Worm (Caenorhabditis elegans) whole organism, young adult: ENCODE results near the gene srh-235.

ENCODE experiments used
- B0019.2 ChIP-seq: fragments of 200-800 bp; sonication (Bioruptor generic); conservative IDR thresholded peaks from 2 replicates; pipeline ENCODE4 v1.3.6; 2022; ENCODE audit warnings: missing genetic modification reagents, missing genetic modification characterization, missing compliant biosample characterization
- B0035.1 ChIP-seq: sonication (generic microtip); optimal IDR thresholded peaks from 2 replicates; lab custom pipeline; 2016; ENCODE audit warnings: missing genetic modification characterization, mild to moderate bottlenecking, missing compliant biosample characterization, missing genotype, missing genetic modification reagents
- B0261.1 ChIP-seq: sonication (generic microtip); optimal IDR thresholded peaks from 2 replicates; lab custom pipeline; 2016; ENCODE audit warnings: mild to moderate bottlenecking, missing genetic modification characterization, moderate library complexity, missing compliant biosample characterization
- D2030.7 ChIP-seq: fragments of 200-800 bp; sonication (Bioruptor generic); IDR thresholded peaks from 2 replicates; pipeline ENCODE4 v1.3.6; 2022; ENCODE audit warnings: missing genetic modification reagents, missing genetic modification characterization, missing compliant biosample characterization
- F10E7.11 ChIP-seq: sonication (generic microtip); optimal IDR thresholded peaks from 2 replicates; lab custom pipeline; 2017; ENCODE audit warnings: mild to moderate bottlenecking, missing genetic modification characterization, moderate library complexity, missing compliant biosample characterization
- F22D6.2 ChIP-seq: sonication (generic microtip); optimal IDR thresholded peaks from 2 replicates; lab custom pipeline; 2016; ENCODE audit warnings: mild to moderate bottlenecking, missing genetic modification characterization, missing compliant biosample characterization
- F37B4.10 ChIP-seq: fragments of 200-800 bp; sonication (Bioruptor generic); IDR thresholded peaks from 2 replicates; pipeline ENCODE4 v1.3.6; 2022; ENCODE audit warnings: missing genetic modification characterization, missing compliant biosample characterization
- F52B5.7 ChIP-seq: sonication (generic microtip); optimal IDR thresholded peaks from 2 replicates; lab custom pipeline; 2016; ENCODE audit warnings: mild to moderate bottlenecking, missing genetic modification characterization, missing compliant biosample characterization
- Y56A3A.18 ChIP-seq: fragments of 200-800 bp; sonication (Bioruptor generic); IDR thresholded peaks from 2 replicates; pipeline ENCODE4 v1.3.6; 2022; ENCODE audit warnings: missing genetic modification reagents, missing genetic modification characterization, missing compliant biosample characterization
- Y79H2A.3 ChIP-seq: fragments of 200-800 bp; sonication (Bioruptor generic); conservative IDR thresholded peaks from 2 replicates; pipeline ENCODE4 v1.3.6; 2022; ENCODE audit warnings: missing genetic modification reagents, missing genetic modification characterization, missing compliant biosample characterization
- aptf-3 ChIP-seq: fragments of 200-800 bp; sonication (Bioruptor generic); IDR thresholded peaks from 2 replicates; pipeline ENCODE4 v1.3.6; 2022; ENCODE audit warnings: missing genetic modification characterization, missing compliant biosample characterization
- athp-1 ChIP-seq: sonication (generic microtip); optimal IDR thresholded peaks from 2 replicates; lab custom pipeline; 2017; ENCODE audit warnings: mild to moderate bottlenecking, missing genetic modification characterization, missing compliant biosample characterization
- bed-2 ChIP-seq: fragments of 200-800 bp; sonication (Bioruptor generic); IDR thresholded peaks from 2 replicates; pipeline ENCODE4 v1.3.6; 2022; ENCODE audit warnings: missing genetic modification reagents, missing genetic modification characterization, missing compliant biosample characterization
- cebp-1 ChIP-seq, 2 experiments: fragments of 200-800 bp in 1 of 2; sonication (Bioruptor generic) in 1 of 2; sonication (generic microtip) in 1 of 2; IDR thresholded peaks in 1 of 2; optimal IDR thresholded peaks in 1 of 2; 2 replicates each; pipeline versions ENCODE4 v1.3.6 to Lab custom; 2017 to 2022; ENCODE audit warnings: missing compliant biosample characterization in 2 of 2, missing genetic modification characterization in 2 of 2, mild to moderate bottlenecking in 1 of 2, missing genetic modification reagents in 1 of 2, moderate library complexity in 1 of 2
- ceh-100 ChIP-seq: fragments of 200-800 bp; sonication (Bioruptor generic); IDR thresholded peaks from 2 replicates; pipeline ENCODE4 v1.3.6; 2022; ENCODE audit warnings: missing genetic modification reagents, missing genetic modification characterization, missing compliant biosample characterization
- ceh-79 ChIP-seq: sonication (generic microtip); optimal IDR thresholded peaks from 2 replicates; lab custom pipeline; 2017; ENCODE audit warnings: mild to moderate bottlenecking, missing genetic modification characterization, missing compliant biosample characterization
- egl-18 ChIP-seq: fragments of 200-800 bp; sonication (Bioruptor generic); IDR thresholded peaks from 2 replicates; pipeline ENCODE4 v1.3.6; 2022; ENCODE audit warnings: missing genetic modification reagents, missing genetic modification characterization, missing compliant biosample characterization
- egrh-3 ChIP-seq: fragments of 200-800 bp; sonication (Bioruptor generic); IDR thresholded peaks from 2 replicates; pipeline ENCODE4 v1.3.6; 2022; ENCODE audit warnings: missing genetic modification reagents, missing genetic modification characterization, missing compliant biosample characterization
- gei-17 ChIP-seq: fragments of 200-800 bp; sonication (Bioruptor generic); optimal IDR thresholded peaks from 2 replicates; lab custom pipeline; 2018; ENCODE audit warnings: mild to moderate bottlenecking, missing genetic modification characterization, missing compliant biosample characterization
- him-1 ChIP-seq: sonication (generic microtip); optimal IDR thresholded peaks from 2 replicates; lab custom pipeline; 2016; ENCODE audit warnings: missing genotype, missing genetic modification reagents, missing genetic modification characterization, missing compliant biosample characterization
- hlh-12 ChIP-seq: sonication (generic microtip); optimal IDR thresholded peaks from 2 replicates; lab custom pipeline; 2016; ENCODE audit warnings: missing genetic modification characterization, missing compliant biosample characterization
- hmg-1.2 ChIP-seq: fragments of 200-800 bp; sonication (Bioruptor generic); IDR thresholded peaks from 2 replicates; pipeline ENCODE4 v1.3.6; 2022; ENCODE audit warnings: missing genetic modification reagents, missing genetic modification characterization, missing compliant biosample characterization
- let-607 ChIP-seq, 2 experiments: fragments of 200-800 bp in 1 of 2; sonication (Bioruptor generic) in 1 of 2; sonication (generic microtip) in 1 of 2; optimal IDR thresholded peaks; 2 replicates each; lab custom pipeline; 2016 to 2018; ENCODE audit warnings: mild to moderate bottlenecking in 2 of 2, missing compliant biosample characterization in 2 of 2, missing genetic modification characterization in 2 of 2, moderate library complexity in 2 of 2, missing genotype in 1 of 2
- lin-26 ChIP-seq: fragments of 200-800 bp; sonication (Bioruptor generic); IDR thresholded peaks from 2 replicates; pipeline ENCODE4 v1.3.6; 2022; ENCODE audit warnings: missing genetic modification reagents, missing genetic modification characterization, missing compliant biosample characterization
- lsl-1 ChIP-seq: fragments of 200-800 bp; sonication (Bioruptor generic); optimal IDR thresholded peaks from 2 replicates; lab custom pipeline; 2018; ENCODE audit warnings: mild to moderate bottlenecking, missing genetic modification characterization, moderate library complexity, missing compliant biosample characterization
- madf-3 ChIP-seq: fragments of 200-800 bp; sonication (Bioruptor generic); IDR thresholded peaks from 2 replicates; pipeline ENCODE4 v1.3.6; 2022; ENCODE audit warnings: missing genetic modification reagents, missing genetic modification characterization, missing compliant biosample characterization
- madf-6 ChIP-seq: fragments of 200-800 bp; sonication (Bioruptor generic); IDR thresholded peaks from 2 replicates; pipeline ENCODE4 v1.3.6; 2022; ENCODE audit warnings: missing genetic modification reagents, missing genetic modification characterization, missing compliant biosample characterization
- mcd-1 ChIP-seq: fragments of 200-800 bp; sonication (Bioruptor generic); IDR thresholded peaks from 2 replicates; pipeline ENCODE4 v1.3.6; 2022; ENCODE audit warnings: missing genetic modification reagents, missing genetic modification characterization, missing compliant biosample characterization
- nhr-179 ChIP-seq: sonication (generic microtip); optimal IDR thresholded peaks from 2 replicates; lab custom pipeline; 2016; ENCODE audit warnings: mild to moderate bottlenecking, missing genetic modification characterization, missing compliant biosample characterization
- pbrm-1 ChIP-seq: fragments of 200-800 bp; sonication (Bioruptor generic); IDR thresholded peaks from 2 replicates; pipeline ENCODE4 v1.3.6; 2022; ENCODE audit warnings: missing genetic modification reagents, missing genetic modification characterization, missing compliant biosample characterization
- rcor-1 ChIP-seq: fragments of 200-800 bp; sonication (Bioruptor generic); IDR thresholded peaks from 2 replicates; pipeline ENCODE4 v1.3.6; 2022; ENCODE audit warnings: missing genetic modification reagents, missing genetic modification characterization, missing compliant biosample characterization
- rec-8 ChIP-seq, 2 experiments: sonication (generic microtip); optimal IDR thresholded peaks; 2 replicates each; lab custom pipeline; 2016; ENCODE audit warnings: mild to moderate bottlenecking in 2 of 2, missing genetic modification characterization in 2 of 2, missing genetic modification reagents in 2 of 2, missing genotype in 2 of 2, missing biosample characterization in 1 of 2, missing compliant biosample characterization in 1 of 2, moderate library complexity in 1 of 2
- rpc-1 ChIP-seq, 2 experiments: fragments of 150-350 bp in 1 of 2; sonication (generic microtip) in 1 of 2; optimal IDR thresholded peaks; 2 replicates each; lab custom pipeline; 2014 to 2018; ENCODE audit warnings: missing biosample characterization in 1 of 2, missing genetic modification characterization in 1 of 2, missing genetic modification reagents in 1 of 2, missing genotype in 1 of 2
- sea-2 ChIP-seq: fragments of 200-800 bp; sonication (Bioruptor generic); IDR thresholded peaks from 2 replicates; pipeline ENCODE4 v1.3.6; 2022; ENCODE audit warnings: missing genetic modification characterization, missing compliant biosample characterization
- snpc-1.1 ChIP-seq: sonication (generic microtip); optimal IDR thresholded peaks from 2 replicates; lab custom pipeline; 2017; ENCODE audit warnings: missing genetic modification characterization, mild to moderate bottlenecking, missing compliant biosample characterization, antibody characterized with exemption, moderate library complexity, missing genotype, missing genetic modification reagents; ENCODE audit not compliant: insufficient read depth
- snpc-3.4 ChIP-seq: sonication (generic microtip); optimal IDR thresholded peaks from 2 replicates; lab custom pipeline; 2017; ENCODE audit warnings: missing genetic modification characterization, mild to moderate bottlenecking, missing compliant biosample characterization, antibody characterized with exemption, moderate library complexity, missing genotype, missing genetic modification reagents
- tlf-1 ChIP-seq: fragments of 200-800 bp; sonication (Bioruptor generic); optimal IDR thresholded peaks from 2 replicates; lab custom pipeline; 2018; ENCODE audit warnings: mild to moderate bottlenecking, missing genetic modification characterization, missing compliant biosample characterization
- unc-130 ChIP-seq: sonication (generic microtip); optimal IDR thresholded peaks from 2 replicates; lab custom pipeline; 2016; ENCODE audit warnings: missing genetic modification reagents, missing genetic modification characterization, missing compliant biosample characterization
- zfh-2 ChIP-seq: fragments of 200-800 bp; sonication (Bioruptor generic); conservative IDR thresholded peaks from 2 replicates; pipeline ENCODE4 v1.3.6; 2022; ENCODE audit warnings: missing genetic modification reagents, missing genetic modification characterization, missing compliant biosample characterization
- ztf-28 ChIP-seq: fragments of 200-800 bp; sonication (Bioruptor generic); IDR thresholded peaks from 2 replicates; pipeline ENCODE4 v1.3.6; 2022; ENCODE audit warnings: missing genetic modification reagents, missing genetic modification characterization, missing compliant biosample characterization
- ztf-3 ChIP-seq: fragments of 200-800 bp; sonication (Bioruptor generic); optimal IDR thresholded peaks from 2 replicates; lab custom pipeline; 2018; ENCODE audit warnings: mild to moderate bottlenecking, missing genetic modification characterization, missing compliant biosample characterization
- ztf-6 ChIP-seq: fragments of 200-800 bp; sonication (Bioruptor generic); IDR thresholded peaks from 2 replicates; pipeline ENCODE4 v1.3.6; 2022; ENCODE audit warnings: missing genetic modification reagents, missing genetic modification characterization, missing compliant biosample characterization

Gene srh-235

DNA sequence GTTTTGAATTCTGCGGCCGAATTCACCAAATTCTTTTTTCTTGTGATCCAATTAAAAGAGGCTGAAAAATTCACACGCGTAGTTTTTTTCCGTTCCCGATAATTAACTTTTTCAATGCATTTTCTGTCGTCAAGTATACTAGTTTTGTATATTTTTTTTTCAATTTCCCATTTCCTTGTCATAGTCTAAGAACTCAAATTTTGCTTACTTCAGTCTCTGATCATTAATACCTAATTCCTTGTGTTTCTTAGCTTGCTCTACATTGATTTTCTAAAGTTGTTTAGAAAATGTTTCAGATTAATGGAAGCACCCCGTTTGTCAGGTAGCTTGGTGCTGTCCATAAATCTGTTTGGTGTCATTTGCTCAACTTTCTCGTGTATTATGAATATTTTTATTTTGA, 40.6 kb downstream of the srh-235 start, which contains the start of gene srbc-27:
Gene srbc-27 (plus strand): TSS at position 301 of the 400 bp plus-strand sequence.
- TF ChIP-seq cebp-1 (GFP tag; IDR thresholded peaks at IDR 0.05; lab: Robert Waterston, UW) (no peak), cebp-1 (tag; optimal IDR thresholded peaks at IDR 0.05; lab: Kevin White, UChicago) (no peak), ztf-6 (GFP tag; lab: Robert Waterston, UW) (no peak), aptf-3 (no peak), lsl-1 (GFP tag; lab: Kevin White, UChicago) (no peak), mcd-1 (GFP tag; lab: Robert Waterston, UW) (no peak), hmg-1.2 (GFP tag; lab: Robert Waterston, UW) (no peak), tlf-1 (GFP tag; lab: Kevin White, UChicago) (no peak)

DNA sequence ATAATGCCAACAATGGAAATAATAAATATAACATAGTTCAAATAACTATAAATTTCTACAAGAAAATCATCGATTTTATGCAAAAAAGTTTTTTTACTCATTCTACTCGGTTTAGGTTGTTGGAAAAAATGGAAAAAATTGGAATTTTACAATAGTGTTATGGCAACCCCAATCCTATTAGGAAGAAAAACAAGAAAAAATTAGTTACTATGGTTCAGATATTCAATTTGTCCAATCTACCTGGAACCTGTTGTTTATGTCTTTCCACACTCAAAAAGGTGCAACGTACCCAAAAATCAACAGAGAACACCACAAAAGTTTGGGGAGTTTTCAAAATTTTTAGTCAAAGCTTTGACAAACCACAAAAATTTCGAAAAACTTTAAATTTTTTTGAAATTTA, 41.4 kb downstream of the srh-235 start, which contains the start of gene T27C5.10:
Gene T27C5.10 (minus strand): TSS at position 101 of the 400 bp plus-strand sequence.
- TF ChIP-seq let-607 (tag; optimal IDR thresholded peaks at IDR 0.05; lab: Kevin White, UChicago), result no peak
- TF ChIP-seq bed-2 (GFP tag; lab: Robert Waterston, UW), result no peak
- no peak for TF ChIP-seq B0019.2 (GFP tag; lab: Robert Waterston, UW)
- no peak for TF ChIP-seq ceh-79
- no peak for TF ChIP-seq rec-8 (tag; optimal IDR thresholded peaks at IDR 0.05; lab: Kevin White, UChicago)
- TF ChIP-seq zfh-2 (GFP tag; lab: Robert Waterston, UW), result no peak
- TF ChIP-seq egrh-3 (GFP tag; lab: Robert Waterston, UW), result no peak
- TF ChIP-seq madf-3 (GFP tag; lab: Robert Waterston, UW), result no peak
- no peak for TF ChIP-seq hlh-12 (tag; lab: Kevin White, UChicago)
- TF ChIP-seq gei-17 (GFP tag; lab: Kevin White, UChicago), result no peak
- TF ChIP-seq F22D6.2 (tag; lab: Kevin White, UChicago), result no peak
- TF ChIP-seq ceh-100 (GFP tag; lab: Robert Waterston, UW), result no peak
- TF ChIP-seq F52B5.7 (tag; lab: Kevin White, UChicago), result no peak
- no peak for TF ChIP-seq F10E7.11 (tag; lab: Kevin White, UChicago)
- TF ChIP-seq rcor-1, result no peak
- TF ChIP-seq ztf-3 (GFP tag; lab: Kevin White, UChicago), result no peak

DNA sequence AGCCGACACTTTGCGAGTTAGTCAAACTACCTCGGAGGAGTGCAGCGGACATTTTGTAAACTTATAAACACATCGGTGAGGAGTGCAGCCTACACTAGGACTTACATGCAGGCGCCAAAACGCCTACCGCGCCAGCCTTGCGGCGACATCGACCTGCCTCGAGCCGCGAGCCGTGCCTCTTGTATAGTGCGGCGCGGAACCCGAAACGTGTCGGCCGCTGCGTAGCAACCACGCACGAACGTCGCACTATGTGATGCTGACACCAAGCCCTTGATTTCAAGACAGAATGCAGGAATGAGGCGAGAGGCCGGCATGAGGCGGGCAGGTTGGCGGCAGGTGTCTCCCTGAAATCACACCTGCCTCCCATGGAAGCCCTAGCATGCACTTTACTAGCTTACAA, 42.2 kb downstream of the srh-235 start:
- no peak for TF ChIP-seq egl-18
- no peak for TF ChIP-seq B0261.1
- no peak for TF ChIP-seq nhr-179
- 0 out of 2 replicates have a peak, but pooled peaks have one; percentile 14 for TF ChIP-seq Y79H2A.3 (GFP tag; lab: Robert Waterston, UW)
- 0 out of 2 replicates have a peak, but pooled peaks have one; percentile 59 for TF ChIP-seq F37B4.10
- no peak for TF ChIP-seq athp-1 (tag; lab: Kevin White, UChicago)
- no peak for TF ChIP-seq B0035.1 (tag; lab: Kevin White, UChicago)
- TF ChIP-seq egrh-3 (GFP tag; lab: Robert Waterston, UW), result peak; percentile 49; the same call in 1 of the 2 replicates
- no peak for TF ChIP-seq madf-6 (GFP tag; lab: Robert Waterston, UW)
- TF ChIP-seq unc-130 (GFP tag; lab: Kevin White, UChicago), result no peak
- no peak for TF ChIP-seq ztf-28
- peak; percentile 88; the same call in 1 of the 2 replicates for TF ChIP-seq sea-2 (GFP tag; lab: Robert Waterston, UW)

DNA sequence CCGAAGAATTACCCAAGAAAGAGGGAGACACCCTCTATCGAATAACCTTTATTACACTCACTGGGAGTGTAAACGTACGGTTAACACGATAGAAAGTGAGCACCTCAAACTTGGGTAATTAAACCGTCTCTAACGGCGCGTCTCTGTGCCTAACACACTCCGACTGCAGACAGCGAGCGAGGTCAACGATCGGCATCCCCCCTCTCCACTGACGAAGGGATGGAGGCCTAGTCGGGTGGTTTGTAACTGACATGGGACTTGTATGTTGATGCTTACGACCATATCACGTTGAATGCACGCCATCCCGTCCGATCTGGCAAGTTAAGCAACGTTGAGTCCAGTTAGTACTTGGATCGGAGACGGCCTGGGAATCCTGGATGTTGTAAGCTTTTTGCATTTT, 42.9 kb downstream of the srh-235 start:
- TF ChIP-seq pbrm-1 (GFP tag; lab: Robert Waterston, UW) (peak; percentile 94), him-1 (tag; lab: Kevin White, UChicago) (peak; percentile 33), snpc-3.4 (tag; lab: Kevin White, UChicago) (peak; percentile 82), sea-2 (GFP tag; lab: Robert Waterston, UW) (0 out of 2 replicates have a peak, but pooled peaks have one; percentile 53), lin-26 (GFP tag; lab: Robert Waterston, UW) (peak; percentile 39), Y56A3A.18 (GFP tag; lab: Robert Waterston, UW) (peak; percentile 58; the same call in 1 of the 2 replicates), D2030.7 (GFP tag; lab: Robert Waterston, UW) (peak; percentile 66; the same call in 1 of the 2 replicates), B0261.1 (peak; percentile 60), hmg-1.2 (GFP tag; lab: Robert Waterston, UW) (peak; percentile 79), snpc-1.1 (peak; percentile 92), madf-3 (GFP tag; lab: Robert Waterston, UW) (0 out of 2 replicates have a peak, but pooled peaks have one; percentile 27), rpc-1 (optimal IDR thresholded peaks at IDR 0.05; lab: Kevin White, UChicago) (peak; percentile 47), rpc-1 (tag; optimal IDR thresholded peaks at IDR 0.05; lab: Kevin White, UChicago) (peak; percentile 81)
